Fruit fly (Drosophila melanogaster) whole organism, embryonic: ENCODE data around the gene Ir31a.
A peak's percentile ranks its signal among the peaks of the same experiment; 100 is the strongest.

Experiments
- Asciz ChIP-seq: fragments of 200-800 bp; sonication (Bioruptor generic); optimal IDR thresholded peaks from 2 replicates; lab custom pipeline; 2017; ENCODE audit warnings: missing biosample characterization, mild to moderate bottlenecking, missing genetic modification characterization, missing genetic modification reagents
- CG10431 ChIP-seq: fragments of 200-800 bp; sonication (Bioruptor generic); optimal IDR thresholded peaks from 3 replicates; lab custom pipeline; 2018; ENCODE audit warnings: missing biosample characterization, mild to moderate bottlenecking, missing genetic modification characterization
- CG12744 ChIP-seq: fragments of 200-800 bp; sonication (Bioruptor generic); optimal IDR thresholded peaks from 2 replicates; lab custom pipeline; 2016; ENCODE audit warnings: missing biosample characterization, missing genetic modification characterization
- CG15479 ChIP-seq: fragments of 200-800 bp; sonication (Bioruptor generic); optimal IDR thresholded peaks from 3 replicates; lab custom pipeline; 2019; ENCODE audit warnings: missing biosample characterization, mild to moderate bottlenecking, missing genetic modification characterization, moderate library complexity
- CG17328 ChIP-seq: fragments of 200-800 bp; sonication (Bioruptor generic); IDR thresholded peaks from 2 replicates; pipeline ENCODE4 v1.3.6; 2022; ENCODE audit warnings: missing biosample characterization, missing genetic modification characterization
- CG18476 ChIP-seq: fragments of 200-800 bp; sonication (Bioruptor generic); optimal IDR thresholded peaks from 2 replicates; lab custom pipeline; 2016; ENCODE audit warnings: missing biosample characterization, mild to moderate bottlenecking, missing genetic modification characterization
- CG2678 ChIP-seq: fragments of 200-800 bp; sonication (Bioruptor generic); optimal IDR thresholded peaks from 3 replicates; lab custom pipeline; 2019; ENCODE audit warnings: missing biosample characterization, mild to moderate bottlenecking, missing genetic modification characterization, moderate library complexity
- CG2875 ChIP-seq: fragments of 200-800 bp; sonication (Bioruptor generic); optimal IDR thresholded peaks from 2 replicates; lab custom pipeline; 2017; ENCODE audit warnings: missing biosample characterization, mild to moderate bottlenecking, missing genetic modification characterization, missing genetic modification reagents
- CG33213 ChIP-seq: fragments of 200-800 bp; sonication (Bioruptor generic); optimal IDR thresholded peaks from 3 replicates; lab custom pipeline; 2016; ENCODE audit warnings: missing biosample characterization, missing genetic modification characterization
- CG3838 ChIP-seq: fragments of 200-800 bp; sonication (Bioruptor generic); optimal IDR thresholded peaks from 3 replicates; lab custom pipeline; 2016; ENCODE audit warnings: missing biosample characterization, missing genetic modification characterization
- CG4328 ChIP-seq: fragments of 200-800 bp; sonication (Bioruptor generic); optimal IDR thresholded peaks from 3 replicates; lab custom pipeline; 2017; ENCODE audit warnings: missing biosample characterization, missing genetic modification reagents, missing genetic modification characterization
- CG4360 ChIP-seq: fragments of 200-800 bp; sonication (Bioruptor generic); IDR thresholded peaks from 2 replicates; pipeline ENCODE4 v1.3.6; 2022; ENCODE audit warnings: missing biosample characterization, missing genetic modification characterization
- CG4424 ChIP-seq: fragments of 200-800 bp; sonication (Bioruptor generic); optimal IDR thresholded peaks from 3 replicates; lab custom pipeline; 2016; ENCODE audit warnings: missing biosample characterization, missing genetic modification characterization
- CG6683 ChIP-seq: fragments of 200-800 bp; sonication (Bioruptor generic); optimal IDR thresholded peaks from 2 replicates; lab custom pipeline; 2017; ENCODE audit warnings: missing biosample characterization, mild to moderate bottlenecking, missing genetic modification characterization, missing genetic modification reagents
- CG7271 ChIP-seq: fragments of 200-800 bp; sonication (Bioruptor generic); optimal IDR thresholded peaks from 2 replicates; lab custom pipeline; 2018; ENCODE audit warnings: missing biosample characterization, mild to moderate bottlenecking, missing genetic modification characterization, moderate library complexity
- CG8290 ChIP-seq, 3 experiments: fragments of 200-800 bp; sonication (Bioruptor generic); optimal IDR thresholded peaks; 2 replicates each; lab custom pipeline; 2016 to 2019; ENCODE audit warnings: missing biosample characterization in 3 of 3, missing genetic modification characterization in 3 of 3, mild to moderate bottlenecking in 2 of 3, moderate library complexity in 1 of 3
- CTCF ChIP-seq: fragments of 200-800 bp; sonication (Bioruptor generic); optimal IDR thresholded peaks from 2 replicates; lab custom pipeline; 2017; ENCODE audit warnings: missing biosample characterization, mild to moderate bottlenecking, missing genetic modification characterization, moderate library complexity
- Camta ChIP-seq: fragments of 200-800 bp; sonication (Bioruptor generic); optimal IDR thresholded peaks from 2 replicates; lab custom pipeline; 2016; ENCODE audit warnings: missing biosample characterization, missing genetic modification characterization
- Chrac-16 ChIP-seq: fragments of 200-800 bp; sonication (Bioruptor generic); optimal IDR thresholded peaks from 3 replicates; lab custom pipeline; 2016; ENCODE audit warnings: missing biosample characterization, missing genetic modification characterization
- D19A ChIP-seq: fragments of 200-800 bp; optimal IDR thresholded peaks from 3 replicates; lab custom pipeline; 2019; ENCODE audit warnings: missing biosample characterization, mild to moderate bottlenecking, missing genetic modification characterization, moderate library complexity
- Dp ChIP-seq: fragments of 200-800 bp; sonication (Bioruptor generic); optimal IDR thresholded peaks from 2 replicates; lab custom pipeline; 2018; ENCODE audit warnings: missing biosample characterization, mild to moderate bottlenecking, missing genetic modification characterization, moderate library complexity
- Fer2 ChIP-seq: fragments of 200-800 bp; sonication (Bioruptor generic); optimal IDR thresholded peaks from 2 replicates; lab custom pipeline; 2018; ENCODE audit warnings: missing biosample characterization, mild to moderate bottlenecking, missing genetic modification characterization, moderate library complexity
- H2.0 ChIP-seq: fragments of 200-800 bp; sonication (Bioruptor generic); IDR thresholded peaks from 2 replicates; pipeline ENCODE4 v1.3.6; 2022; ENCODE audit warnings: missing biosample characterization, missing genetic modification characterization
- HHEX ChIP-seq: fragments of 200-800 bp; sonication (Bioruptor generic); optimal IDR thresholded peaks from 3 replicates; lab custom pipeline; 2017; ENCODE audit warnings: missing biosample characterization, mild to moderate bottlenecking, missing genetic modification characterization, missing genetic modification reagents
- Hr39 ChIP-seq: fragments of >200 bp; optimal IDR thresholded peaks from 2 replicates; lab custom pipeline; 2017
- Hr51 ChIP-seq, 2 experiments: fragments of 200-800 bp; sonication (Bioruptor generic); optimal IDR thresholded peaks; 2 replicates in 1 of 2; 3 replicates in 1 of 2; lab custom pipeline; 2016 to 2018; ENCODE audit warnings: missing biosample characterization in 2 of 2, missing genetic modification characterization in 2 of 2, mild to moderate bottlenecking in 1 of 2, moderate library complexity in 1 of 2
- MTF-1 ChIP-seq: fragments of 200-800 bp; sonication (Bioruptor generic); optimal IDR thresholded peaks from 2 replicates; lab custom pipeline; 2018; ENCODE audit warnings: missing biosample characterization, mild to moderate bottlenecking, missing genetic modification characterization, borderline replicate concordance
- Max ChIP-seq: fragments of 200-800 bp; sonication (Bioruptor generic); optimal IDR thresholded peaks from 2 replicates; lab custom pipeline; 2016; ENCODE audit warnings: missing biosample characterization, mild to moderate bottlenecking, missing genetic modification characterization
- Med ChIP-seq: fragments of 200-800 bp; sonication (Bioruptor generic); peaks from one replicate; lab custom pipeline; 2016; ENCODE audit warnings: missing biosample characterization, missing genetic modification characterization, mild to moderate bottlenecking, inconsistent platforms, moderate library complexity
- Side ChIP-seq: fragments of 200-800 bp; sonication (Bioruptor generic); optimal IDR thresholded peaks from 2 replicates; lab custom pipeline; 2016; ENCODE audit warnings: missing biosample characterization, missing genetic modification characterization
- Sox100B ChIP-seq: fragments of 200-800 bp; sonication (Bioruptor generic); optimal IDR thresholded peaks from 3 replicates; lab custom pipeline; 2018; ENCODE audit warnings: missing biosample characterization, mild to moderate bottlenecking, missing genetic modification characterization
- Sry-δ ChIP-seq: fragments of 200-800 bp; sonication (Bioruptor generic); optimal IDR thresholded peaks from 2 replicates; lab custom pipeline; 2016; ENCODE audit warnings: missing biosample characterization, missing genetic modification characterization
- Vsx1 ChIP-seq: fragments of 200-800 bp; sonication (Bioruptor generic); optimal IDR thresholded peaks from 2 replicates; lab custom pipeline; 2017; ENCODE audit warnings: missing biosample characterization, mild to moderate bottlenecking, missing genetic modification characterization, missing genetic modification reagents
- chinmo ChIP-seq: fragments of 200-800 bp; sonication (Bioruptor generic); IDR thresholded peaks from 4 replicates; pipeline ENCODE4 v1.3.6; 2022; ENCODE audit warnings: missing biosample characterization, missing genetic modification characterization; ENCODE audit not compliant: partially characterized antibody
- da ChIP-seq: fragments of 200-800 bp; sonication (Bioruptor generic); optimal IDR thresholded peaks from 2 replicates; lab custom pipeline; 2016; ENCODE audit warnings: missing biosample characterization, missing genetic modification characterization
- ewg ChIP-seq: fragments of 200-800 bp; sonication (Bioruptor generic); optimal IDR thresholded peaks from 3 replicates; lab custom pipeline; 2017; ENCODE audit warnings: mild to moderate bottlenecking, missing biosample characterization, missing genetic modification reagents, missing genetic modification characterization
- gcm ChIP-seq: fragments of 200-800 bp; sonication (Bioruptor generic); optimal IDR thresholded peaks from 2 replicates; lab custom pipeline; 2019; ENCODE audit warnings: missing biosample characterization, mild to moderate bottlenecking, missing genetic modification characterization, moderate library complexity
- her ChIP-seq: fragments of 200-800 bp; sonication (Bioruptor generic); optimal IDR thresholded peaks from 2 replicates; lab custom pipeline; 2016; ENCODE audit warnings: missing biosample characterization, missing genetic modification characterization
- inv ChIP-seq: fragments of 200-800 bp; sonication (Bioruptor generic); IDR thresholded peaks from 2 replicates; pipeline ENCODE4 v1.3.6; 2022; ENCODE audit warnings: missing biosample characterization, missing genetic modification characterization; ENCODE audit not compliant: partially characterized antibody
- lmd ChIP-seq: fragments of 200-800 bp; sonication (Bioruptor generic); IDR thresholded peaks from 2 replicates; pipeline ENCODE4 v1.3.6; 2022; ENCODE audit warnings: missing biosample characterization, missing genetic modification characterization
- p53 ChIP-seq: fragments of 200-800 bp; sonication (Bioruptor generic); optimal IDR thresholded peaks from 2 replicates; lab custom pipeline; 2016; ENCODE audit warnings: missing biosample characterization, missing genetic modification characterization
- pnt ChIP-seq: fragments of 200-800 bp; sonication (Bioruptor generic); optimal IDR thresholded peaks from 3 replicates; lab custom pipeline; 2016; ENCODE audit warnings: missing biosample characterization, missing genetic modification characterization
- row ChIP-seq: fragments of 200-800 bp; sonication (Bioruptor generic); IDR thresholded peaks from 3 replicates; pipeline ENCODE4 v1.3.6; 2022; ENCODE audit warnings: missing biosample characterization, missing genetic modification characterization
- sens ChIP-seq: fragments of 200-800 bp; sonication (Bioruptor generic); peaks from one replicate; lab custom pipeline; 2016; ENCODE audit warnings: missing biosample characterization, missing genetic modification characterization
- slbo ChIP-seq: fragments of 200-800 bp; sonication (Bioruptor generic); IDR thresholded peaks from 2 replicates; pipeline ENCODE4 v1.3.6; 2022; ENCODE audit warnings: missing biosample characterization, missing genetic modification characterization
- sna ChIP-seq: fragments of 200-800 bp; sonication (Bioruptor generic); IDR thresholded peaks from 2 replicates; pipeline ENCODE4 v1.3.6; 2022; ENCODE audit warnings: missing biosample characterization, missing genetic modification characterization; ENCODE audit not compliant: partially characterized antibody
- sr ChIP-seq: fragments of 200-800 bp; sonication (Bioruptor generic); IDR thresholded peaks from 3 replicates; pipeline ENCODE4 v1.3.6; 2022; ENCODE audit warnings: missing biosample characterization, missing genetic modification characterization
- stwl ChIP-seq: fragments of 200-800 bp; sonication (Bioruptor generic); optimal IDR thresholded peaks from 3 replicates; lab custom pipeline; 2018; ENCODE audit warnings: missing biosample characterization, mild to moderate bottlenecking, missing genetic modification characterization, moderate library complexity
- tin ChIP-seq: fragments of 200-800 bp; sonication (Bioruptor generic); optimal IDR thresholded peaks from 3 replicates; lab custom pipeline; 2016; ENCODE audit warnings: missing biosample characterization, missing genetic modification characterization

The Ir31a gene

DNA sequence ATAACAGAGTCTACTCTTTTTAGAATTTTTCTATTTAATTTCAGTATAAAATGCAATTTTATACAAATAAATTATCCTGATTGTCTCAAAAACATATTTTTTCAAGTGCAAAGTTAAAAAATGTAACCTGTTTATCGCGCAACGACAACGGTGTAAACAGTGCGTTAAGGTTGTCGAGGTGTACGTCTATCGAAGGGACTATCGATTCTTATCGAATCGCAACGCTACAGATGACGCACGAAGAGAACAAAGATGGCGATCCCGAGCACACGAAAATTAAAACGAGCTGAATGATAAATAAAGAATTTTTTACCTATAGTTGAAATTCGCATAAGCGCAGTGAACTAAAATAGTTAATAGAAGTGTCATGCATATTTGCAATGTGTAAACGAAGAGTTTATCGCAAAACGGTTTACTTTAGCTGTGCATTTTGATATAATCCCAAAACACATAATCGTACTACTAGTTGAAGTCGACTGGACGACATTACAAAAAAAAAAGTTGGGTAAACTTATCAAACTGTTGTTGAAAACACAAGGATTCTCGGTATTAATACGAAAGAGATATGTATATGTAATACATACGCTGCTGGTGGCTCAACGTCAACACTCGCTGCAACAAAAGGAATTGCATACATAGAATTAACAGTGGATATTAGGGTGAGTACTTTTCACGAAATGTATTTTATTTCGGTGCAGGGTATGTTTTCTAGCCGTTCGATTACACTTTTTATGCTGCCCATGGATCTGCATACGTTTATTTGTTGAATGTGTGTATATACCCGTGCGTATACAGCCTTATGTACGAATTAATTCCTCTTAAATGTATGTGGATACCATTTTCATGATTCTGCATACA lies 17.3 kb upstream of the Ir31a start, which contains the start of gene da (continued):
- peak; percentile 62 for TF ChIP-seq tin (GFP tag; lab: Kevin White, UChicago)
- TF ChIP-seq CTCF (GFP tag; lab: Kevin White, UChicago), result no peak
- TF ChIP-seq Hr39 (lab: Kevin White, UChicago), result no peak
- no peak for TF ChIP-seq lmd (GFP tag; lab: Robert Waterston, UW)
- TF ChIP-seq HHEX (GFP tag; lab: Kevin White, UChicago), result peak; percentile 40
- no peak for TF ChIP-seq CG4328 (GFP tag; lab: Kevin White, UChicago)
- TF ChIP-seq Camta, result peak; percentile 74
- TF ChIP-seq H2.0 (GFP tag; lab: Robert Waterston, UW), result peak; percentile 60
- peak; percentile 23 for TF ChIP-seq Asciz (GFP tag; lab: Kevin White, UChicago)
- TF ChIP-seq Chrac-16 (GFP tag; lab: Kevin White, UChicago), result peak; percentile 56
- peak; percentile 55 for TF ChIP-seq CG4424 (GFP tag; lab: Kevin White, UChicago)
- peak; percentile 33; the same call in 1 of the 2 replicates for TF ChIP-seq inv (GFP tag; lab: Robert Waterston, UW)
- TF ChIP-seq CG2678, result peak; percentile 63
- TF ChIP-seq Max (GFP tag; lab: Kevin White, UChicago), result peak; percentile 5
- TF ChIP-seq CG7271, result peak; percentile 3
- TF ChIP-seq chinmo (GFP tag; lab: Robert Waterston, UW), result 0 out of 4 replicates have a peak, but pooled peaks have one; percentile 52
- TF ChIP-seq sr, result no peak
- peak; percentile 71 for TF ChIP-seq Sry-δ (GFP tag; lab: Kevin White, UChicago)
- TF ChIP-seq stwl, result peak; percentile 65
- TF ChIP-seq D19A, result peak; percentile 75
- TF ChIP-seq Fer2 (tag; lab: Kevin White, UChicago), result peak; percentile 1
- TF ChIP-seq pnt (GFP tag; lab: Kevin White, UChicago), result peak; percentile 26
- TF ChIP-seq Hr51 (GFP tag; optimal IDR thresholded peaks at IDR 0.05; lab: Kevin White, UChicago), result peak; percentile 39 to 46
- TF ChIP-seq CG6683, result no peak
- TF ChIP-seq CG3838 (GFP tag; lab: Kevin White, UChicago), result no peak
- TF ChIP-seq her (GFP tag; lab: Kevin White, UChicago), result peak; percentile 46
- peak; percentile 44 for TF ChIP-seq CG18476
- no peak for TF ChIP-seq Vsx1
- TF ChIP-seq Dp (GFP tag; lab: Kevin White, UChicago), result peak; percentile 14
- TF ChIP-seq sens, result peak; percentile 94
- TF ChIP-seq ewg, result no peak
- no peak for TF ChIP-seq sna (GFP tag; lab: Robert Waterston, UW)
- peak; percentile 4 for TF ChIP-seq CG10431 (GFP tag; lab: Kevin White, UChicago)
- TF ChIP-seq CG15479 (GFP tag; lab: Kevin White, UChicago), result peak; percentile 81
- peak; percentile 92 for TF ChIP-seq Med (GFP tag; lab: Kevin White, UChicago)
- no peak for TF ChIP-seq CG4360
- peak; percentile 80 for TF ChIP-seq CG8290 (GFP tag; optimal IDR thresholded peaks at IDR 0.05; lab: Kevin White, UChicago)
- peak in 1 of 2 experiments; percentile 89 for TF ChIP-seq CG8290 (tag; optimal IDR thresholded peaks at IDR 0.05; lab: Kevin White, UChicago)
- no peak for TF ChIP-seq MTF-1
- peak; percentile 38 for TF ChIP-seq Side (GFP tag; lab: Kevin White, UChicago)
- peak; percentile 55 for TF ChIP-seq CG17328 (GFP tag; lab: Robert Waterston, UW)
- TF ChIP-seq CG33213 (GFP tag; lab: Kevin White, UChicago), result peak; percentile 22
- peak; percentile 3 for TF ChIP-seq CG12744 (GFP tag; lab: Kevin White, UChicago)
- no peak for TF ChIP-seq gcm (GFP tag; lab: Kevin White, UChicago)
- peak; percentile 59 for TF ChIP-seq da (GFP tag; lab: Kevin White, UChicago)
- peak; percentile 12 for TF ChIP-seq p53 (GFP tag; lab: Kevin White, UChicago)
- TF ChIP-seq Sox100B (GFP tag; lab: Kevin White, UChicago), result peak; percentile 51
- TF ChIP-seq row (GFP tag; lab: Robert Waterston, UW), result peak; percentile 85
- peak; percentile 74 for TF ChIP-seq slbo (GFP tag; lab: Robert Waterston, UW)
- peak; percentile 25 for TF ChIP-seq CG2875 (GFP tag; lab: Kevin White, UChicago)
